Worm (Caenorhabditis elegans) whole organism, early embryonic: ENCODE measurements around the gene srlf-35.

ENCODE experiments used
- B0310.2 ChIP-seq: sonication (generic microtip); optimal IDR thresholded peaks from 2 replicates; lab custom pipeline; 2016; ENCODE audit warnings: mild to moderate bottlenecking, missing genetic modification characterization, missing compliant biosample characterization
- F13C5.2 ChIP-seq: sonication (generic microtip); optimal IDR thresholded peaks from 2 replicates; lab custom pipeline; 2017; ENCODE audit warnings: mild to moderate bottlenecking, missing genetic modification characterization, inconsistent platforms, missing compliant biosample characterization
- aly-1 ChIP-seq: sonication (generic microtip); optimal IDR thresholded peaks from 2 replicates; lab custom pipeline; 2016; ENCODE audit warnings: missing genetic modification characterization, missing compliant biosample characterization
- ama-1 ChIP-seq: fragments of 150-350 bp; optimal IDR thresholded peaks from 2 replicates; lab custom pipeline; 2014
- ceh-13 ChIP-seq: fragments of 200-800 bp; sonication (Bioruptor generic); optimal IDR thresholded peaks from 2 replicates; lab custom pipeline; 2018; ENCODE audit warnings: mild to moderate bottlenecking, missing genetic modification characterization, missing compliant biosample characterization
- ceh-36 ChIP-seq: sonication (generic microtip); optimal IDR thresholded peaks from 2 replicates; lab custom pipeline; 2016; ENCODE audit warnings: missing genetic modification characterization, inconsistent platforms, missing compliant biosample characterization
- ets-7 ChIP-seq: sonication (generic microtip); optimal IDR thresholded peaks from 2 replicates; lab custom pipeline; 2016; ENCODE audit warnings: missing genotype, missing genetic modification characterization, missing compliant biosample characterization
- flt-1 ChIP-seq: fragments of 200-800 bp; sonication (Bioruptor generic); IDR thresholded peaks from 2 replicates; pipeline ENCODE4 v1.3.6; 2022; ENCODE audit warnings: missing genetic modification characterization, missing compliant biosample characterization
- hmbx-1 ChIP-seq: sonication (generic microtip); optimal IDR thresholded peaks from 2 replicates; lab custom pipeline; 2016; ENCODE audit warnings: mild to moderate bottlenecking, missing genetic modification characterization, missing compliant biosample characterization
- hmg-4 ChIP-seq: fragments of 200-800 bp; sonication (Bioruptor generic); optimal IDR thresholded peaks from 2 replicates; lab custom pipeline; 2018; ENCODE audit warnings: mild to moderate bottlenecking, missing genetic modification characterization, missing compliant biosample characterization
- hnd-1 ChIP-seq: sonication (generic microtip); optimal IDR thresholded peaks from 2 replicates; lab custom pipeline; 2016; ENCODE audit warnings: missing genetic modification characterization, missing compliant biosample characterization
- pes-1 ChIP-seq: fragments of 200-800 bp; sonication (Bioruptor generic); IDR thresholded peaks from 2 replicates; pipeline ENCODE4 v1.3.6; 2022; ENCODE audit warnings: missing genetic modification reagents, missing genetic modification characterization, missing compliant biosample characterization
- scrt-1 ChIP-seq: fragments of 200-800 bp; sonication (Bioruptor generic); IDR thresholded peaks from 2 replicates; pipeline ENCODE4 v1.3.6; 2022; ENCODE audit warnings: missing genetic modification characterization, missing compliant biosample characterization
- sea-1 ChIP-seq: fragments of 200-800 bp; sonication (Bioruptor generic); conservative IDR thresholded peaks from 2 replicates; pipeline ENCODE4 v1.3.6; 2022; ENCODE audit warnings: missing genetic modification characterization, missing compliant biosample characterization
- tbx-11 ChIP-seq: fragments of 200-800 bp; sonication (Bioruptor generic); IDR thresholded peaks from 2 replicates; pipeline ENCODE4 v1.3.6; 2022; ENCODE audit warnings: missing genetic modification characterization, missing compliant biosample characterization
- tbx-37 ChIP-seq: fragments of 200-800 bp; sonication (Bioruptor generic); conservative IDR thresholded peaks from 2 replicates; pipeline ENCODE4 v1.3.6; 2022; ENCODE audit warnings: missing genetic modification reagents, missing genetic modification characterization, missing compliant biosample characterization
- tra-4 ChIP-seq: sonication (generic microtip); optimal IDR thresholded peaks from 2 replicates; lab custom pipeline; 2017; ENCODE audit warnings: missing genetic modification characterization, missing compliant biosample characterization

The srlf-35 gene

ce11 chrV:474516-474915 lies 29.3 kb upstream of the srlf-35 start, which contains the start of gene nhr-99:
TSS of gene nhr-99 (plus strand) at chrV:474778.
- TF ChIP-seq aly-1 (tag; lab: Kevin White, UChicago) (no peak), flt-1 (no peak), hmg-4 (GFP tag; lab: Kevin White, UChicago) (no peak), sea-1 (GFP tag; lab: Robert Waterston, UW) (no peak), ets-7 (tag; lab: Kevin White, UChicago) (no peak), tbx-37 (GFP tag; lab: Robert Waterston, UW) (no peak), ceh-13 (GFP tag; lab: Kevin White, UChicago) (no peak), tra-4 (no peak), F13C5.2 (tag; lab: Kevin White, UChicago) (no peak), hmbx-1 (no peak), tbx-11 (GFP tag; lab: Robert Waterston, UW) (no peak), ceh-36 (tag; lab: Kevin White, UChicago) (no peak), ama-1 (lab: Kevin White, UChicago) (no peak), hnd-1 (tag; lab: Kevin White, UChicago) (no peak), pes-1 (GFP tag; lab: Robert Waterston, UW) (no peak), scrt-1 (GFP tag; lab: Robert Waterston, UW) (no peak), B0310.2 (tag; lab: Kevin White, UChicago) (no peak)

DNA sequence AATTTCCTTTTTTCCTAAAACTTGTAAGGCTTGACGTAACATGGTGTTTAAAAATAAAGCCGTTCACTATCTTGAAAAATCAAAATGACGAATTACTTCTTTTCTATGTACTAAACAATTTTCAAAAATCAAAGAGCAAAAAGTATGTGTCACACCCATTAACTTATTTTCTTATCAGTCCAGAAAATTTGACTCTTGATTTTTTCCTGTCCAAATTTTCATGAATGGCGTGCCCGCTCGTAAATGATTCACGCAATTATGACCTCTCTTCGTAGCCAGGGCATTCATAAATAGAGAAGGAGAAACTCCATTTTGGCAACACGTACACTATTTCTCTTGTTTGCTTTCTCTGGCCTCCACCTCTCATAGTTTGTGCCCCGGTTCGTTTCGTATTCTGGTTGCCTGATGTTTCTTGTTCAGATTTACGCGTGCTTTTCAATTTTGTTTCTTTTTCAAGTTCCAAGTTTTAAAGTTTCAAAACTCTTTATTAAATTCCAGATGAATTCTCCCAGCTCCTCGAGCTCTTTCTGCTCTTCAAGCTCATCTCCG lies 26.1 kb upstream of the srlf-35 start, which contains the start of gene nhr-55:
TSS of gene nhr-55 (plus strand) at position 499 of the 549 bp plus-strand sequence.
- TF ChIP-seq hmbx-1 (no peak), F13C5.2 (tag; lab: Kevin White, UChicago) (no peak), aly-1 (tag; lab: Kevin White, UChicago) (no peak), flt-1 (no peak), pes-1 (GFP tag; lab: Robert Waterston, UW) (no peak), hnd-1 (tag; lab: Kevin White, UChicago) (no peak), sea-1 (GFP tag; lab: Robert Waterston, UW) (no peak), scrt-1 (GFP tag; lab: Robert Waterston, UW) (no peak), ceh-13 (GFP tag; lab: Kevin White, UChicago) (no peak), hmg-4 (GFP tag; lab: Kevin White, UChicago) (no peak), ama-1 (lab: Kevin White, UChicago) (no peak), tbx-11 (GFP tag; lab: Robert Waterston, UW) (no peak), ceh-36 (tag; lab: Kevin White, UChicago) (no peak), tra-4 (no peak), tbx-37 (GFP tag; lab: Robert Waterston, UW) (no peak), B0310.2 (tag; lab: Kevin White, UChicago) (no peak), ets-7 (tag; lab: Kevin White, UChicago) (no peak)

- TF ChIP-seq tbx-11 (GFP tag; lab: Robert Waterston, UW) (no peak), sea-1 (GFP tag; lab: Robert Waterston, UW) (no peak), ets-7 (tag; lab: Kevin White, UChicago) (no peak), tbx-37 (GFP tag; lab: Robert Waterston, UW) (no peak)
Observed at ce11 chrV:479046-479445, 24.8 kb upstream of the srlf-35 start.

- TF ChIP-seq tbx-37 (GFP tag; lab: Robert Waterston, UW) (no peak), tbx-11 (GFP tag; lab: Robert Waterston, UW) (no peak), ceh-36 (tag; lab: Kevin White, UChicago) (no peak), scrt-1 (GFP tag; lab: Robert Waterston, UW) (no peak), sea-1 (GFP tag; lab: Robert Waterston, UW) (no peak), ama-1 (lab: Kevin White, UChicago) (no peak), ceh-13 (GFP tag; lab: Kevin White, UChicago) (no peak), F13C5.2 (tag; lab: Kevin White, UChicago) (no peak), aly-1 (tag; lab: Kevin White, UChicago) (no peak), B0310.2 (tag; lab: Kevin White, UChicago) (no peak), ets-7 (tag; lab: Kevin White, UChicago) (no peak)
Observed at ce11 chrV:482860-483259, 21.0 kb upstream of the srlf-35 start.

- no peak for TF ChIP-seq F13C5.2 (tag; lab: Kevin White, UChicago)
- TF ChIP-seq hmbx-1, result no peak
- TF ChIP-seq flt-1, result no peak
- TF ChIP-seq ama-1 (lab: Kevin White, UChicago), result no peak
- no peak for TF ChIP-seq tbx-37 (GFP tag; lab: Robert Waterston, UW)
- no peak for TF ChIP-seq tbx-11 (GFP tag; lab: Robert Waterston, UW)
- TF ChIP-seq pes-1 (GFP tag; lab: Robert Waterston, UW), result no peak
- no peak for TF ChIP-seq hmg-4 (GFP tag; lab: Kevin White, UChicago)
- no peak for TF ChIP-seq ets-7 (tag; lab: Kevin White, UChicago)
- TF ChIP-seq hnd-1 (tag; lab: Kevin White, UChicago), result no peak
- TF ChIP-seq ceh-36 (tag; lab: Kevin White, UChicago), result no peak
- no peak for TF ChIP-seq ceh-13 (GFP tag; lab: Kevin White, UChicago)
- no peak for TF ChIP-seq scrt-1 (GFP tag; lab: Robert Waterston, UW)
- no peak for TF ChIP-seq aly-1 (tag; lab: Kevin White, UChicago)
- TF ChIP-seq sea-1 (GFP tag; lab: Robert Waterston, UW), result no peak
- TF ChIP-seq tra-4, result no peak
- TF ChIP-seq B0310.2 (tag; lab: Kevin White, UChicago), result no peak
Observed at ce11 chrV:483289-483795, 20.5 kb upstream of the srlf-35 start, which contains the start of gene nhr-130. TSS of gene nhr-130 (minus strand) at chrV:483339.

- TF ChIP-seq aly-1 (tag; lab: Kevin White, UChicago) (no peak), hmg-4 (GFP tag; lab: Kevin White, UChicago) (no peak), ama-1 (lab: Kevin White, UChicago) (no peak), tbx-11 (GFP tag; lab: Robert Waterston, UW) (no peak), flt-1 (no peak), sea-1 (GFP tag; lab: Robert Waterston, UW) (no peak), scrt-1 (GFP tag; lab: Robert Waterston, UW) (no peak), ceh-36 (tag; lab: Kevin White, UChicago) (no peak), ceh-13 (GFP tag; lab: Kevin White, UChicago) (no peak), hmbx-1 (no peak), F13C5.2 (tag; lab: Kevin White, UChicago) (no peak), pes-1 (GFP tag; lab: Robert Waterston, UW) (no peak), ets-7 (tag; lab: Kevin White, UChicago) (no peak)
Observed at ce11 chrV:484285-484890, 19.4 kb upstream of the srlf-35 start, which contains the start of gene nhr-212. TSS of gene nhr-212 (plus strand) at chrV:484857.
